Fruit fly (Drosophila melanogaster) whole organism, prepupa: ENCODE measurements around the gene CG4565.

Source experiments
- Blimp-1 ChIP-seq: fragments of 200-800 bp; sonication (Bioruptor generic); optimal IDR thresholded peaks from 3 replicates; lab custom pipeline; 2017; ENCODE audit warnings: missing biosample characterization, missing genetic modification characterization, mild to moderate bottlenecking, moderate library complexity, missing genetic modification reagents
- CG10631 ChIP-seq: fragments of 200-800 bp; sonication (Bioruptor generic); optimal IDR thresholded peaks from 2 replicates; lab custom pipeline; 2016; ENCODE audit warnings: missing biosample characterization, missing genetic modification characterization
- CG10669 ChIP-seq: fragments of 200-800 bp; sonication (Bioruptor generic); optimal IDR thresholded peaks from 3 replicates; lab custom pipeline; 2018; ENCODE audit warnings: missing biosample characterization, mild to moderate bottlenecking, missing genetic modification characterization, moderate library complexity
- CG11902 ChIP-seq: fragments of 200-800 bp; sonication (Bioruptor generic); optimal IDR thresholded peaks from 3 replicates; lab custom pipeline; 2016; ENCODE audit warnings: missing biosample characterization, missing genetic modification characterization
- CG15336 ChIP-seq: fragments of 200-800 bp; sonication (Bioruptor generic); IDR thresholded peaks from 2 replicates; pipeline ENCODE4 v1.3.6; 2022; ENCODE audit warnings: missing biosample characterization, missing genetic modification characterization
- CG1621 ChIP-seq: fragments of 200-800 bp; sonication (Bioruptor generic); optimal IDR thresholded peaks from 3 replicates; lab custom pipeline; 2018; ENCODE audit warnings: missing biosample characterization, mild to moderate bottlenecking, missing genetic modification characterization
- CG3032 ChIP-seq: fragments of 200-800 bp; optimal IDR thresholded peaks from 2 replicates; lab custom pipeline; 2019; ENCODE audit warnings: missing biosample characterization, mild to moderate bottlenecking, missing genetic modification characterization, moderate library complexity
- CG31627 ChIP-seq: fragments of 200-800 bp; sonication (Bioruptor generic); optimal IDR thresholded peaks from 3 replicates; lab custom pipeline; 2016; ENCODE audit warnings: missing biosample characterization, missing genetic modification characterization
- CG34406 ChIP-seq: fragments of 200-800 bp; sonication (Bioruptor generic); optimal IDR thresholded peaks from 3 replicates; lab custom pipeline; 2016; ENCODE audit warnings: missing biosample characterization, missing genetic modification characterization
- CG3919 ChIP-seq: fragments of 200-800 bp; sonication (Bioruptor generic); optimal IDR thresholded peaks from 3 replicates; lab custom pipeline; 2016; ENCODE audit warnings: missing biosample characterization, missing genetic modification characterization
- CG4318 ChIP-seq: fragments of 200-800 bp; sonication (Bioruptor generic); optimal IDR thresholded peaks from 3 replicates; lab custom pipeline; 2017; ENCODE audit warnings: missing biosample characterization, mild to moderate bottlenecking, missing genetic modification characterization
- CG6163 ChIP-seq: fragments of 200-800 bp; sonication (Bioruptor generic); IDR thresholded peaks from 3 replicates; pipeline ENCODE4 v1.3.6; 2022; ENCODE audit warnings: missing biosample characterization, missing genetic modification characterization
- CG6276 ChIP-seq: fragments of 200-800 bp; sonication (Bioruptor generic); optimal IDR thresholded peaks from 2 replicates; lab custom pipeline; 2017; ENCODE audit warnings: missing biosample characterization, mild to moderate bottlenecking, missing genetic modification characterization
- CG6792 ChIP-seq: fragments of 200-800 bp; sonication (Bioruptor generic); optimal IDR thresholded peaks from 3 replicates; lab custom pipeline; 2016; ENCODE audit warnings: missing biosample characterization, missing genetic modification characterization
- CG6808 ChIP-seq: fragments of 200-800 bp; sonication (Bioruptor generic); optimal IDR thresholded peaks from 3 replicates; lab custom pipeline; 2017; ENCODE audit warnings: missing biosample characterization, missing genetic modification characterization, mild to moderate bottlenecking, moderate library complexity, missing genetic modification reagents
- CG6854 ChIP-seq: fragments of 200-800 bp; sonication (Bioruptor generic); optimal IDR thresholded peaks from 2 replicates; lab custom pipeline; 2017; ENCODE audit warnings: missing biosample characterization, mild to moderate bottlenecking, missing genetic modification characterization
- CG7368 ChIP-seq: fragments of 200-800 bp; sonication (Bioruptor generic); optimal IDR thresholded peaks from 3 replicates; lab custom pipeline; 2016; ENCODE audit warnings: missing biosample characterization, missing genetic modification characterization
- CG8632 ChIP-seq: fragments of 200-800 bp; sonication (Bioruptor generic); optimal IDR thresholded peaks from 3 replicates; lab custom pipeline; 2016; ENCODE audit warnings: missing biosample characterization, missing genetic modification characterization
- CG9139 ChIP-seq: fragments of 200-800 bp; sonication (Bioruptor generic); optimal IDR thresholded peaks from 3 replicates; lab custom pipeline; 2017; ENCODE audit warnings: missing biosample characterization, mild to moderate bottlenecking, missing genetic modification characterization
- Eip75B ChIP-seq: fragments of 200-800 bp; sonication (Bioruptor generic); optimal IDR thresholded peaks from 3 replicates; lab custom pipeline; 2016; ENCODE audit warnings: missing biosample characterization, missing genetic modification characterization
- Eip78C ChIP-seq: fragments of 200-800 bp; sonication (Bioruptor generic); peaks from one replicate; lab custom pipeline; 2016; ENCODE audit warnings: missing biosample characterization, missing genetic modification characterization
- Ets21C ChIP-seq: fragments of 200-800 bp; sonication (Bioruptor generic); optimal IDR thresholded peaks from 3 replicates; lab custom pipeline; 2016; ENCODE audit warnings: missing biosample characterization, missing genetic modification characterization
- Ets96B ChIP-seq: fragments of 200-800 bp; optimal IDR thresholded peaks from 2 replicates; lab custom pipeline; 2019; ENCODE audit warnings: missing biosample characterization, mild to moderate bottlenecking, missing genetic modification characterization, moderate library complexity
- Hr38 ChIP-seq: sonication (Bioruptor generic); optimal IDR thresholded peaks from 2 replicates; lab custom pipeline; 2016; ENCODE audit warnings: missing biosample characterization, missing genetic modification characterization
- Hr39 ChIP-seq: fragments of 200-800 bp; sonication (Bioruptor generic); optimal IDR thresholded peaks from 2 replicates; lab custom pipeline; 2016; ENCODE audit warnings: missing biosample characterization, missing genetic modification characterization
- Hr4 ChIP-seq: fragments of 200-800 bp; sonication (Bioruptor generic); optimal IDR thresholded peaks from 3 replicates; lab custom pipeline; 2016; ENCODE audit warnings: missing biosample characterization, missing genetic modification characterization
- Lpt ChIP-seq: fragments of 200-800 bp; sonication (Bioruptor generic); optimal IDR thresholded peaks from 3 replicates; lab custom pipeline; 2016; ENCODE audit warnings: missing biosample characterization, missing genetic modification characterization
- Met ChIP-seq: fragments of 200-800 bp; sonication (Bioruptor generic); optimal IDR thresholded peaks from 3 replicates; lab custom pipeline; 2016; ENCODE audit warnings: missing biosample characterization, missing genetic modification characterization
- Smox ChIP-seq: fragments of 200-800 bp; sonication (Bioruptor generic); optimal IDR thresholded peaks from 3 replicates; lab custom pipeline; 2016; ENCODE audit warnings: missing biosample characterization, missing genetic modification characterization
- Sox102F ChIP-seq: fragments of 200-800 bp; sonication (Bioruptor generic); optimal IDR thresholded peaks from 2 replicates; lab custom pipeline; 2016; ENCODE audit warnings: missing biosample characterization, mild to moderate bottlenecking, missing genetic modification characterization
- Sox14 ChIP-seq: fragments of 200-800 bp; sonication (Bioruptor generic); optimal IDR thresholded peaks from 3 replicates; lab custom pipeline; 2016; ENCODE audit warnings: missing biosample characterization, missing genetic modification characterization
- achi ChIP-seq: fragments of 200-800 bp; sonication (Bioruptor generic); optimal IDR thresholded peaks from 3 replicates; lab custom pipeline; 2016; ENCODE audit warnings: missing biosample characterization, missing genetic modification characterization
- acj6 ChIP-seq: fragments of 200-800 bp; sonication (Bioruptor generic); optimal IDR thresholded peaks from 3 replicates; lab custom pipeline; 2016; ENCODE audit warnings: missing biosample characterization, missing genetic modification characterization
- cyc ChIP-seq: fragments of 200-800 bp; sonication (Bioruptor generic); optimal IDR thresholded peaks from 3 replicates; lab custom pipeline; 2016; ENCODE audit warnings: missing biosample characterization, missing genetic modification characterization
- dac ChIP-seq: fragments of 200-800 bp; sonication (Bioruptor generic); optimal IDR thresholded peaks from 2 replicates; lab custom pipeline; 2017; ENCODE audit warnings: missing biosample characterization, mild to moderate bottlenecking, missing genetic modification characterization
- dsx ChIP-seq: fragments of 200-800 bp; optimal IDR thresholded peaks from 3 replicates; lab custom pipeline; 2019; ENCODE audit warnings: missing biosample characterization, mild to moderate bottlenecking, missing genetic modification characterization, moderate library complexity; ENCODE audit not compliant: poor library complexity, severe bottlenecking
- eg ChIP-seq: fragments of 200-800 bp; sonication (Bioruptor generic); IDR thresholded peaks from 3 replicates; pipeline ENCODE4 v1.3.6; 2022; ENCODE audit warnings: missing biosample characterization, missing genetic modification characterization
- esn ChIP-seq: fragments of 200-800 bp; sonication (Bioruptor generic); optimal IDR thresholded peaks from 2 replicates; lab custom pipeline; 2016; ENCODE audit warnings: missing biosample characterization, mild to moderate bottlenecking, missing genetic modification characterization, moderate library complexity
- fd85E ChIP-seq: fragments of 200-800 bp; sonication (Bioruptor generic); optimal IDR thresholded peaks from 3 replicates; lab custom pipeline; 2016; ENCODE audit warnings: missing biosample characterization, missing genetic modification characterization
- lz ChIP-seq: fragments of 200-800 bp; sonication (Bioruptor generic); optimal IDR thresholded peaks from 3 replicates; lab custom pipeline; 2016; ENCODE audit warnings: missing biosample characterization, missing genetic modification characterization
- net ChIP-seq: fragments of 200-800 bp; sonication (Bioruptor generic); optimal IDR thresholded peaks from 3 replicates; lab custom pipeline; 2016; ENCODE audit warnings: missing biosample characterization, missing genetic modification characterization
- pdm3 ChIP-seq: fragments of 200-800 bp; sonication (Bioruptor generic); optimal IDR thresholded peaks from 3 replicates; lab custom pipeline; 2016; ENCODE audit warnings: missing biosample characterization, missing genetic modification characterization
- salr ChIP-seq, 2 experiments: fragments of 200-800 bp; sonication (Bioruptor generic); optimal IDR thresholded peaks; 3 replicates each; lab custom pipeline; 2016 to 2018; ENCODE audit warnings: missing biosample characterization in 2 of 2, missing genetic modification characterization in 2 of 2, mild to moderate bottlenecking in 1 of 2
- ss ChIP-seq, 2 experiments: fragments of 200-800 bp; sonication (Bioruptor generic); optimal IDR thresholded peaks; 2 replicates in 1 of 2; 3 replicates in 1 of 2; lab custom pipeline; 2017 to 2018; ENCODE audit warnings: mild to moderate bottlenecking in 2 of 2, missing biosample characterization in 2 of 2, missing genetic modification characterization in 2 of 2, moderate library complexity in 1 of 2
- svp ChIP-seq: fragments of 200-800 bp; sonication (Bioruptor generic); peaks from one replicate; lab custom pipeline; 2016; ENCODE audit warnings: missing biosample characterization, missing genetic modification characterization
- topi ChIP-seq: fragments of 200-800 bp; sonication (Bioruptor generic); optimal IDR thresholded peaks from 3 replicates; lab custom pipeline; 2016; ENCODE audit warnings: missing biosample characterization, missing genetic modification characterization
- vri ChIP-seq: fragments of 200-800 bp; sonication (Bioruptor generic); optimal IDR thresholded peaks from 3 replicates; lab custom pipeline; 2016; ENCODE audit warnings: missing biosample characterization, mild to moderate bottlenecking, missing genetic modification characterization

The CG4565 gene

DNA sequence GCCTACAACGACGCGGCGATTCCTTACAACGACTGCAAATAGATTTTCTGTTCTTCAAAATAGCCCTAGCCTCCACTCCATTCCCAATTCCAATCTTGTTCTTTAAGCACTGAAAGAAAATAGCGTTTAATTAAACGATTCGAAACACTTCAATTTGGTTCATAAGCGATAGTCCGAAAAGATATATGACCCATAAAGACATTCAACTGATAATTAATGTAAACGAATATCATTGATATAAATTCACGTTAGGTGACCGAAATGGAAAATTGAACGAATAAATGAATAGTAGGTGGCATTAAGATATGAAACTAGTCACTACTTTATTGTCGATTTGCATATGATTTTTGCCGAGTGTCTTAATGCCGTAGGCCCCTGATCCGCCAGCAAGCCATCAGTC is 22.8 kb upstream of the CG4565 start (continued):
- TF ChIP-seq Met (GFP tag; lab: Kevin White, UChicago) (no peak), CG34406 (GFP tag; lab: Kevin White, UChicago) (no peak), topi (GFP tag; lab: Kevin White, UChicago) (no peak), vri (GFP tag; lab: Kevin White, UChicago) (no peak), Hr39 (GFP tag; lab: Kevin White, UChicago) (no peak), Eip78C (GFP tag; lab: Kevin White, UChicago) (peak; percentile 88), acj6 (GFP tag; lab: Kevin White, UChicago) (no peak), dac (no peak), svp (GFP tag; lab: Kevin White, UChicago) (no peak), CG6808 (GFP tag; lab: Kevin White, UChicago) (peak; percentile 81)

- TF ChIP-seq topi (GFP tag; lab: Kevin White, UChicago) (peak; percentile 48), CG7368 (GFP tag; lab: Kevin White, UChicago) (peak; percentile 73), CG6808 (GFP tag; lab: Kevin White, UChicago) (peak; percentile 93), Blimp-1 (no peak), ss (GFP tag; optimal IDR thresholded peaks at IDR 0.05; lab: Kevin White, UChicago) (peak; percentile 83 to 91), acj6 (GFP tag; lab: Kevin White, UChicago) (peak; percentile 60), pdm3 (GFP tag; lab: Kevin White, UChicago) (peak; percentile 67), dac (peak; percentile 68), CG31627 (GFP tag; lab: Kevin White, UChicago) (no peak), Sox14 (peak; percentile 62), vri (GFP tag; lab: Kevin White, UChicago) (no peak), CG3919 (GFP tag; lab: Kevin White, UChicago) (peak; percentile 93), Eip75B (peak; percentile 88), Lpt (GFP tag; lab: Kevin White, UChicago) (peak; percentile 92), CG15336 (GFP tag; lab: Robert Waterston, UW) (peak; percentile 89), Hr38 (no peak), Hr4 (GFP tag; lab: Kevin White, UChicago) (peak; percentile 83), CG1621 (tag; lab: Kevin White, UChicago) (peak; percentile 18), salr (GFP tag; optimal IDR thresholded peaks at IDR 0.05; lab: Kevin White, UChicago) (peak; percentile 37 to 86), net (GFP tag; lab: Kevin White, UChicago) (peak; percentile 55), fd85E (peak; percentile 4), Smox (GFP tag; lab: Kevin White, UChicago) (no peak), esn (no peak), Met (GFP tag; lab: Kevin White, UChicago) (peak; percentile 9), CG11902 (GFP tag; lab: Kevin White, UChicago) (peak; percentile 49), CG3032 (peak; percentile 92), Sox102F (GFP tag; lab: Kevin White, UChicago) (no peak), CG9139 (GFP tag; lab: Kevin White, UChicago) (peak; percentile 83), CG6163 (GFP tag; lab: Robert Waterston, UW) (peak; percentile 97), CG34406 (GFP tag; lab: Kevin White, UChicago) (peak; percentile 28), eg (GFP tag; lab: Robert Waterston, UW) (peak; percentile 95), dsx (peak; percentile 90), CG6792 (GFP tag; lab: Kevin White, UChicago) (peak; percentile 43), CG10631 (peak; percentile 76), Ets21C (no peak), CG10669 (GFP tag; lab: Kevin White, UChicago) (peak; percentile 89), lz (peak; percentile 20), cyc (GFP tag; lab: Kevin White, UChicago) (peak; percentile 43), CG6276 (peak; percentile 91), achi (GFP tag; lab: Kevin White, UChicago) (peak; percentile 73), CG6854 (GFP tag; lab: Kevin White, UChicago) (no peak), CG4318 (GFP tag; lab: Kevin White, UChicago) (peak; percentile 76), Eip78C (GFP tag; lab: Kevin White, UChicago) (peak; percentile 94), svp (GFP tag; lab: Kevin White, UChicago) (peak; percentile 65), CG8632 (peak; percentile 19), Ets96B (peak; percentile 93)
These were observed 19.9 kb upstream of the CG4565 start for dm6 chr3R:10832526-10833165.
